Worm (Caenorhabditis elegans): ENCODE measurements around the gene atgl-1.

ce11 chrIII:6402346-6402745 lies 16.9 kb downstream of the atgl-1 start:
- TF ChIP-seq dao-5 (tag; optimal IDR thresholded peaks at IDR 0.05), result no peak
- TF ChIP-seq him-1 (tag; optimal IDR thresholded peaks at IDR 0.05), result no peak
- TF ChIP-seq W03F9.2 (tag; optimal IDR thresholded peaks at IDR 0.05), result no peak
